Worm (Caenorhabditis elegans): ENCODE data around the gene srg-7.

Gene srg-7

ce11 chrIII:6278301-6278827 lies 10.4 kb upstream of the srg-7 start, which contains the start of gene C18F10.7:
Gene C18F10.7 (minus strand): TSS chrIII:6278351.
- TF ChIP-seq Y105C5A.15 (GFP tag; IDR thresholded peaks at IDR 0.05) (no peak), nhr-6 (tag; optimal IDR thresholded peaks at IDR 0.05) (peak; percentile 21), unc-62 (GFP tag; optimal IDR thresholded peaks at IDR 0.05 in 1 of 2) (peak in 1 of 2 experiments; percentile 70), unc-62 (tag; optimal IDR thresholded peaks at IDR 0.05) (no peak), hmg-1.1 (GFP tag; IDR thresholded peaks at IDR 0.05) (peak; percentile 69), Y5F2A.4 (GFP tag; optimal IDR thresholded peaks at IDR 0.05) (no peak), lsy-2 (tag; optimal IDR thresholded peaks at IDR 0.05) (peak in 1 of 2 experiments; percentile 45), F49E8.2 (tag; optimal IDR thresholded peaks at IDR 0.05; ENCODE audit: borderline replicate concordance) (peak; percentile 8), nhr-28 (tag; optimal IDR thresholded peaks at IDR 0.05) (peak; percentile 25), fkh-10 (GFP tag; optimal IDR thresholded peaks at IDR 0.05) (peak; percentile 9), madf-9 (GFP tag; conservative IDR thresholded peaks at IDR 0.05) (no peak), nhr-25 (tag; optimal IDR thresholded peaks at IDR 0.05; ENCODE audit: borderline replicate concordance, insufficient read depth) (no peak), dmd-6 (GFP tag; IDR thresholded peaks at IDR 0.05) (peak; percentile 18; the same call in 1 of the 2 replicates), ZK337.2 (GFP tag; IDR thresholded peaks at IDR 0.05) (no peak), ceh-20 (GFP tag; IDR thresholded peaks at IDR 0.05) (no peak), mxl-3 (GFP tag; optimal IDR thresholded peaks at IDR 0.05) (no peak), ama-1 (optimal IDR thresholded peaks at IDR 0.05) (no peak), arid-1 (GFP tag; conservative IDR thresholded peaks at IDR 0.05) (peak; percentile 53; the same call in 1 of the 2 replicates), hlh-30 (tag; optimal IDR thresholded peaks at IDR 0.05; ENCODE audit: insufficient read depth) (peak; percentile 95), dpl-1 (GFP tag; optimal IDR thresholded peaks at IDR 0.05) (peak; percentile 42), nhr-237 (tag; optimal IDR thresholded peaks at IDR 0.05) (no peak), zip-2 (tag; optimal IDR thresholded peaks at IDR 0.05) (no peak), pqm-1 (tag; optimal IDR thresholded peaks at IDR 0.05) (no peak), aha-1 (tag) (peak; percentile 94), spr-1 (tag; optimal IDR thresholded peaks at IDR 0.05) (peak; percentile 13), hlh-11 (tag; optimal IDR thresholded peaks at IDR 0.05) (peak; percentile 69), hif-1 (tag; optimal IDR thresholded peaks at IDR 0.05) (no peak), T20F7.1 (GFP tag; optimal IDR thresholded peaks at IDR 0.05) (no peak), mdl-1 (tag; optimal IDR thresholded peaks at IDR 0.05) (peak; percentile 84 to 94), nhr-76 (tag; optimal IDR thresholded peaks at IDR 0.05) (no peak), spr-3 (GFP tag; optimal IDR thresholded peaks at IDR 0.05) (no peak), pha-4 (GFP tag; IDR thresholded peaks at IDR 0.05) (no peak), pha-4 (tag; optimal IDR thresholded peaks at IDR 0.05) (peak; percentile 60), F26F4.8 (GFP tag; conservative IDR thresholded peaks at IDR 0.05) (no peak), Y48G9A.11 (GFP tag; IDR thresholded peaks at IDR 0.05) (peak; percentile 53), unc-130 (GFP tag; optimal IDR thresholded peaks at IDR 0.05) (peak; percentile 61), rbr-2 (tag; optimal IDR thresholded peaks at IDR 0.05) (peak; percentile 34), set-16 (GFP tag; IDR thresholded peaks at IDR 0.05) (no peak), mes-2 (tag; optimal IDR thresholded peaks at IDR 0.05; ENCODE audit: poor library complexity, severe bottlenecking) (peak; percentile 49), dmd-9 (GFP tag; IDR thresholded peaks at IDR 0.05) (no peak), F44E2.7 (GFP tag; IDR thresholded peaks at IDR 0.05) (no peak), zfp-2 (tag; optimal IDR thresholded peaks at IDR 0.05) (no peak), php-3 (GFP tag; IDR thresholded peaks at IDR 0.05) (0 out of 2 replicates have a peak, but pooled peaks have one; percentile 31), nhr-102 (tag; optimal IDR thresholded peaks at IDR 0.05) (peak; percentile 1)
